Fruit fly (Drosophila melanogaster) whole organism, embryonic: Measurements from ENCODE around the gene Npc2g.

ENCODE experiments used
- Atf-2 ChIP-seq: fragments of 200-800 bp; sonication (Bioruptor generic); optimal IDR thresholded peaks from 2 replicates; lab custom pipeline; 2016; ENCODE audit warnings: missing biosample characterization, missing genetic modification characterization
- BEAF-32 ChIP-seq: fragments of 200-800 bp; sonication (Bioruptor generic); optimal IDR thresholded peaks from 3 replicates; lab custom pipeline; 2017; ENCODE audit warnings: missing biosample characterization, missing genetic modification characterization, mild to moderate bottlenecking, moderate library complexity, missing genetic modification reagents
- Blimp-1 ChIP-seq: fragments of 200-800 bp; sonication (Bioruptor generic); optimal IDR thresholded peaks from 3 replicates; lab custom pipeline; 2018; ENCODE audit warnings: missing biosample characterization, missing genetic modification characterization, mild to moderate bottlenecking, moderate library complexity, missing genetic modification reagents
- Bteb2 ChIP-seq: fragments of 200-800 bp; sonication (Bioruptor generic); optimal IDR thresholded peaks from 2 replicates; lab custom pipeline; 2016; ENCODE audit warnings: missing biosample characterization, missing genetic modification characterization
- C15 ChIP-seq: fragments of 200-800 bp; sonication (Bioruptor generic); IDR thresholded peaks from 3 replicates; pipeline ENCODE4 v1.3.6; 2022; ENCODE audit warnings: missing biosample characterization, missing genetic modification characterization
- CG10366 ChIP-seq: fragments of 200-800 bp; sonication (Bioruptor generic); IDR thresholded peaks from 2 replicates; pipeline ENCODE4 v1.3.6; 2022; ENCODE audit warnings: missing biosample characterization, missing genetic modification characterization
- CG11504 ChIP-seq: fragments of 200-800 bp; sonication (Bioruptor generic); optimal IDR thresholded peaks from 3 replicates; lab custom pipeline; 2019; ENCODE audit warnings: missing biosample characterization, mild to moderate bottlenecking, missing genetic modification characterization, moderate library complexity
- CG12071 ChIP-seq: fragments of 200-800 bp; sonication (Bioruptor generic); optimal IDR thresholded peaks from 3 replicates; lab custom pipeline; 2018; ENCODE audit warnings: missing biosample characterization, mild to moderate bottlenecking, missing genetic modification characterization
- CG12659 ChIP-seq: fragments of 200-800 bp; sonication (Bioruptor generic); optimal IDR thresholded peaks from 3 replicates; lab custom pipeline; 2017; ENCODE audit warnings: mild to moderate bottlenecking, missing biosample characterization, missing genetic modification reagents, missing genetic modification characterization
- CG12942 ChIP-seq: fragments of 200-800 bp; sonication (Bioruptor generic); optimal IDR thresholded peaks from 3 replicates; lab custom pipeline; 2016; ENCODE audit warnings: missing biosample characterization, missing genetic modification characterization
- CG13287 ChIP-seq: fragments of 200-800 bp; sonication (Bioruptor generic); IDR thresholded peaks from 2 replicates; pipeline ENCODE4 v1.3.6; 2022; ENCODE audit warnings: missing biosample characterization, missing genetic modification characterization; ENCODE audit not compliant: partially characterized antibody
- CG15073 ChIP-seq: fragments of 200-800 bp; sonication (Bioruptor generic); optimal IDR thresholded peaks from 2 replicates; lab custom pipeline; 2016; ENCODE audit warnings: missing biosample characterization, missing genetic modification characterization
- CG17328 ChIP-seq: fragments of 200-800 bp; sonication (Bioruptor generic); IDR thresholded peaks from 2 replicates; pipeline ENCODE4 v1.3.6; 2022; ENCODE audit warnings: missing biosample characterization, missing genetic modification characterization
- CG17802 ChIP-seq: fragments of 200-800 bp; sonication (Bioruptor generic); optimal IDR thresholded peaks from 2 replicates; lab custom pipeline; 2018; ENCODE audit warnings: missing biosample characterization, mild to moderate bottlenecking, missing genetic modification characterization, moderate library complexity
- CG18764 ChIP-seq: fragments of 200-800 bp; sonication (Bioruptor generic); optimal IDR thresholded peaks from 3 replicates; lab custom pipeline; 2016; ENCODE audit warnings: missing biosample characterization, missing genetic modification characterization
- CG2678 ChIP-seq: fragments of 200-800 bp; sonication (Bioruptor generic); optimal IDR thresholded peaks from 3 replicates; lab custom pipeline; 2019; ENCODE audit warnings: missing biosample characterization, mild to moderate bottlenecking, missing genetic modification characterization, moderate library complexity
- CG34224 ChIP-seq: fragments of 200-800 bp; sonication (Bioruptor generic); IDR thresholded peaks from 3 replicates; pipeline ENCODE4 v1.3.6; 2022; ENCODE audit warnings: missing biosample characterization, missing genetic modification characterization; ENCODE audit not compliant: partially characterized antibody
- CG3847 ChIP-seq: fragments of 200-800 bp; sonication (Bioruptor generic); IDR thresholded peaks from 2 replicates; pipeline ENCODE4 v1.3.6; 2022; ENCODE audit warnings: missing biosample characterization, missing genetic modification characterization
- CG3995 ChIP-seq: fragments of 200-800 bp; sonication (Bioruptor generic); optimal IDR thresholded peaks from 3 replicates; lab custom pipeline; 2016; ENCODE audit warnings: missing biosample characterization, missing genetic modification characterization
- CG4404 ChIP-seq: fragments of 200-800 bp; sonication (Bioruptor generic); IDR thresholded peaks from 2 replicates; pipeline ENCODE4 v1.3.6; 2022; ENCODE audit warnings: missing biosample characterization, missing genetic modification characterization
- CG4854 ChIP-seq: fragments of 200-800 bp; sonication (Bioruptor generic); optimal IDR thresholded peaks from 2 replicates; lab custom pipeline; 2016; ENCODE audit warnings: missing biosample characterization, missing genetic modification characterization, inconsistent platforms
- CG6272 ChIP-seq: fragments of 200-800 bp; sonication (Bioruptor generic); IDR thresholded peaks from 2 replicates; pipeline ENCODE4 v1.3.6; 2022; ENCODE audit warnings: missing biosample characterization, missing genetic modification characterization
- CG6683 ChIP-seq: fragments of 200-800 bp; sonication (Bioruptor generic); optimal IDR thresholded peaks from 2 replicates; lab custom pipeline; 2017; ENCODE audit warnings: missing biosample characterization, mild to moderate bottlenecking, missing genetic modification characterization, missing genetic modification reagents
- CG7556 ChIP-seq: fragments of 200-800 bp; sonication (Bioruptor generic); optimal IDR thresholded peaks from 2 replicates; lab custom pipeline; 2017; ENCODE audit warnings: missing biosample characterization, mild to moderate bottlenecking, missing genetic modification characterization
- CG8290 ChIP-seq, 3 experiments: fragments of 200-800 bp; sonication (Bioruptor generic); optimal IDR thresholded peaks; 2 replicates each; lab custom pipeline; 2016 to 2019; ENCODE audit warnings: missing biosample characterization in 3 of 3, missing genetic modification characterization in 3 of 3, mild to moderate bottlenecking in 2 of 3, moderate library complexity in 1 of 3
- CG8944 ChIP-seq: fragments of 200-800 bp; sonication (Bioruptor generic); optimal IDR thresholded peaks from 3 replicates; lab custom pipeline; 2016; ENCODE audit warnings: missing biosample characterization, missing genetic modification characterization
- CG9797 ChIP-seq: fragments of 200-800 bp; sonication (Bioruptor generic); optimal IDR thresholded peaks from 3 replicates; lab custom pipeline; 2018; ENCODE audit warnings: missing biosample characterization, mild to moderate bottlenecking, missing genetic modification characterization
- CG9817 ChIP-seq: fragments of 200-800 bp; sonication (Bioruptor generic); optimal IDR thresholded peaks from 2 replicates; lab custom pipeline; 2018; ENCODE audit warnings: missing biosample characterization, mild to moderate bottlenecking, missing genetic modification characterization, moderate library complexity
- CoRest ChIP-seq: fragments of 200-800 bp; sonication (Bioruptor generic); optimal IDR thresholded peaks from 3 replicates; lab custom pipeline; 2018; ENCODE audit warnings: missing biosample characterization, mild to moderate bottlenecking, missing genetic modification characterization, moderate library complexity
- Dp ChIP-seq: fragments of 200-800 bp; sonication (Bioruptor generic); optimal IDR thresholded peaks from 2 replicates; lab custom pipeline; 2018; ENCODE audit warnings: missing biosample characterization, mild to moderate bottlenecking, missing genetic modification characterization, moderate library complexity
- Hmr ChIP-seq: fragments of 200-800 bp; sonication (Bioruptor generic); optimal IDR thresholded peaks from 3 replicates; lab custom pipeline; 2017; ENCODE audit warnings: mild to moderate bottlenecking, missing biosample characterization, missing genetic modification reagents, missing genetic modification characterization
- Kr ChIP-seq: fragments of 200-800 bp; sonication (Bioruptor generic); optimal IDR thresholded peaks from 2 replicates; lab custom pipeline; 2017; ENCODE audit warnings: missing biosample characterization, mild to moderate bottlenecking, missing genetic modification characterization
- Med ChIP-seq: fragments of 200-800 bp; sonication (Bioruptor generic); peaks from one replicate; lab custom pipeline; 2016; ENCODE audit warnings: missing biosample characterization, missing genetic modification characterization, mild to moderate bottlenecking, inconsistent platforms, moderate library complexity
- Mrtf ChIP-seq: fragments of 200-800 bp; sonication (Bioruptor generic); IDR thresholded peaks from 3 replicates; pipeline ENCODE4 v1.3.6; 2022; ENCODE audit warnings: missing biosample characterization, missing genetic modification characterization
- NfI ChIP-seq: fragments of 200-800 bp; sonication (Bioruptor generic); optimal IDR thresholded peaks from 3 replicates; lab custom pipeline; 2018; ENCODE audit warnings: missing biosample characterization, mild to moderate bottlenecking, missing genetic modification characterization, moderate library complexity
- Poxn ChIP-seq: fragments of 200-800 bp; sonication (Bioruptor generic); IDR thresholded peaks from 2 replicates; pipeline ENCODE4 v1.3.6; 2022; ENCODE audit warnings: missing biosample characterization, missing genetic modification characterization
- Ptx1 ChIP-seq: fragments of 200-800 bp; sonication (Bioruptor generic); IDR thresholded peaks from 2 replicates; pipeline ENCODE4 v1.3.6; 2022; ENCODE audit warnings: missing biosample characterization, missing genetic modification characterization
- Spps ChIP-seq: fragments of 200-800 bp; sonication (Bioruptor generic); optimal IDR thresholded peaks from 2 replicates; lab custom pipeline; 2018; ENCODE audit warnings: missing biosample characterization, mild to moderate bottlenecking, missing genetic modification characterization
- ara ChIP-seq: fragments of 200-800 bp; sonication (Bioruptor generic); IDR thresholded peaks from 2 replicates; pipeline ENCODE4 v1.3.6; 2022; ENCODE audit warnings: missing biosample characterization, missing genetic modification characterization
- ci ChIP-seq: fragments of 200-800 bp; sonication (Bioruptor generic); IDR thresholded peaks from 3 replicates; pipeline ENCODE4 v1.3.6; 2022; ENCODE audit warnings: missing biosample characterization, missing genetic modification characterization
- dysf ChIP-seq: fragments of 200-800 bp; sonication (Bioruptor generic); IDR thresholded peaks from 3 replicates; pipeline ENCODE4 v1.3.6; 2022; ENCODE audit warnings: missing biosample characterization, missing genetic modification characterization
- eyg ChIP-seq: fragments of 200-800 bp; sonication (Bioruptor generic); optimal IDR thresholded peaks from 3 replicates; lab custom pipeline; 2016; ENCODE audit warnings: missing biosample characterization, missing genetic modification characterization
- jigr1 ChIP-seq: fragments of 200-800 bp; sonication (Bioruptor generic); IDR thresholded peaks from 3 replicates; pipeline ENCODE4 v1.3.6; 2022; ENCODE audit warnings: missing biosample characterization, missing genetic modification characterization
- onecut ChIP-seq: fragments of 200-800 bp; sonication (Bioruptor generic); IDR thresholded peaks from 2 replicates; pipeline ENCODE4 v1.3.6; 2022; ENCODE audit warnings: missing biosample characterization, missing genetic modification characterization
- p53 ChIP-seq: fragments of 200-800 bp; sonication (Bioruptor generic); optimal IDR thresholded peaks from 2 replicates; lab custom pipeline; 2016; ENCODE audit warnings: missing biosample characterization, missing genetic modification characterization
- peb ChIP-seq: fragments of 200-800 bp; sonication (Bioruptor generic); IDR thresholded peaks from 2 replicates; pipeline ENCODE4 v1.3.6; 2022; ENCODE audit warnings: missing biosample characterization, missing genetic modification characterization
- pfk ChIP-seq: fragments of 200-800 bp; sonication (Bioruptor generic); optimal IDR thresholded peaks from 2 replicates; lab custom pipeline; 2018; ENCODE audit warnings: missing biosample characterization, mild to moderate bottlenecking, missing genetic modification characterization, moderate library complexity
- pho ChIP-seq: fragments of 200-800 bp; sonication (Bioruptor generic); optimal IDR thresholded peaks from 2 replicates; lab custom pipeline; 2016; ENCODE audit warnings: missing biosample characterization, missing genetic modification characterization
- seq ChIP-seq: fragments of 200-800 bp; sonication (Bioruptor generic); IDR thresholded peaks from 2 replicates; pipeline ENCODE4 v1.3.6; 2022; ENCODE audit warnings: missing biosample characterization, missing genetic modification characterization
- sr ChIP-seq: fragments of 200-800 bp; sonication (Bioruptor generic); IDR thresholded peaks from 3 replicates; pipeline ENCODE4 v1.3.6; 2022; ENCODE audit warnings: missing biosample characterization, missing genetic modification characterization
- usp ChIP-seq: fragments of >200 bp; optimal IDR thresholded peaks from 2 replicates; lab custom pipeline; 2017; ENCODE audit warnings: missing biosample characterization, missing genetic modification characterization
- zf30C ChIP-seq: fragments of 200-800 bp; sonication (Bioruptor generic); optimal IDR thresholded peaks from 3 replicates; lab custom pipeline; 2018; ENCODE audit warnings: missing biosample characterization, mild to moderate bottlenecking, missing genetic modification characterization

Npc2g gene

DNA sequence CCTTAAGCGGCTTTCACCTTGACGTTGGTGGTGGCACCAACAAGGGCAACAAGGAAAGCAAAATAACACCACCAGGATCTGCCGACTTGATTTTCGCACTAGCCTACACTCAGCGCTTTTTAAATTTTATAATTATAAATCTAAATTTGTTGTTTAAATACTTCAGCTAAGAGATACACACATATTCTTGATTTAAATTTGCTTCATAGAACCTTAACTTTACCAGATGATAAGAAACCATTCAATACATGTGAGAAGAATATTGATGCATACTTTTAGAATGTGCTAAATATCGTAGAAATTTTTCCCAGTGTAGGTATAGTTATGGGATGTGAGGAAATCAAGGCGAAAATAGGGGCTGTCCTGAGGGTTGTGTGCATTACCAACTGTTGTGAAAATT is 12.0 kb downstream of the Npc2g start (continued):
- TF ChIP-seq pfk (GFP tag; lab: Kevin White, UChicago) (no peak), CG2678 (peak; percentile 42), CG12071 (GFP tag; lab: Kevin White, UChicago) (no peak), CoRest (tag; lab: Kevin White, UChicago) (peak; percentile 10), CG9797 (GFP tag; lab: Kevin White, UChicago) (no peak), CG4854 (no peak), Med (peak; percentile 14), CG7556 (GFP tag; lab: Kevin White, UChicago) (peak; percentile 39), Bteb2 (no peak), CG8944 (GFP tag; lab: Kevin White, UChicago) (no peak), CG8290 (GFP tag; optimal IDR thresholded peaks at IDR 0.05; lab: Kevin White, UChicago) (no peak), CG8290 (tag; optimal IDR thresholded peaks at IDR 0.05; lab: Kevin White, UChicago) (no peak), Kr (GFP tag; lab: Kevin White, UChicago) (no peak), C15 (GFP tag; lab: Robert Waterston, UW) (no peak), CG17328 (GFP tag; lab: Robert Waterston, UW) (0 out of 2 replicates have a peak, but pooled peaks have one; percentile 35), CG18764 (GFP tag; lab: Kevin White, UChicago) (no peak), Poxn (GFP tag; lab: Robert Waterston, UW) (no peak), BEAF-32 (no peak), CG13287 (no peak), Ptx1 (GFP tag; lab: Robert Waterston, UW) (no peak), eyg (GFP tag; lab: Kevin White, UChicago) (no peak), sr (GFP tag; lab: Robert Waterston, UW) (no peak), seq (GFP tag; lab: Robert Waterston, UW) (no peak), CG3847 (GFP tag; lab: Robert Waterston, UW) (no peak), CG10366 (GFP tag; lab: Robert Waterston, UW) (no peak), pho (no peak), jigr1 (GFP tag; lab: Robert Waterston, UW) (no peak), CG17802 (tag; lab: Kevin White, UChicago) (no peak), ara (GFP tag; lab: Robert Waterston, UW) (peak; percentile 24; the same call in 1 of the 2 replicates), ci (GFP tag; lab: Robert Waterston, UW) (no peak), NfI (no peak), CG9817 (tag; lab: Kevin White, UChicago) (no peak), CG12942 (GFP tag; lab: Kevin White, UChicago) (no peak), Dp (GFP tag; lab: Kevin White, UChicago) (no peak), CG3995 (no peak), Mrtf (GFP tag; lab: Robert Waterston, UW) (no peak), Spps (peak; percentile 42), zf30C (GFP tag; lab: Kevin White, UChicago) (peak; percentile 74), CG11504 (tag; lab: Kevin White, UChicago) (peak; percentile 56), peb (GFP tag; lab: Robert Waterston, UW) (no peak), CG4404 (no peak), usp (no peak), CG6272 (GFP tag; lab: Robert Waterston, UW) (no peak), Hmr (no peak), onecut (GFP tag; lab: Robert Waterston, UW) (no peak), p53 (GFP tag; lab: Kevin White, UChicago) (no peak), CG15073 (GFP tag; lab: Kevin White, UChicago) (no peak), Blimp-1 (peak; percentile 61), CG6683 (GFP tag; lab: Kevin White, UChicago) (no peak), CG34224 (no peak), dysf (GFP tag; lab: Robert Waterston, UW) (no peak), Atf-2 (GFP tag; lab: Kevin White, UChicago) (no peak), CG12659 (GFP tag; lab: Kevin White, UChicago) (no peak)
